Fruit fly (Drosophila melanogaster): ENCODE data around the gene CG32069.

CG32069 gene

dm6 chr3L:11061200-11061599, 1.2 kb downstream of the CG32069 start, which contains the start of the genes CG6321 and Blos2 (continued):
- TF ChIP-seq ash1 (GFP tag; optimal IDR thresholded peaks at IDR 0.05) (no peak), zen (tag; optimal IDR thresholded peaks at IDR 0.05) (peak; percentile 82), p53 (GFP tag; optimal IDR thresholded peaks at IDR 0.05) (no peak), CG10543 (GFP tag; optimal IDR thresholded peaks at IDR 0.05) (peak; percentile 54), Sin3A (optimal IDR thresholded peaks at IDR 0.05) (no peak), CG30431 (GFP tag; optimal IDR thresholded peaks at IDR 0.05) (no peak), CG31224 (GFP tag; IDR thresholded peaks at IDR 0.05) (0 out of 2 replicates have a peak, but pooled peaks have one; percentile 45), trem (tag; optimal IDR thresholded peaks at IDR 0.05) (peak; percentile 68), fd64A (GFP tag; optimal IDR thresholded peaks at IDR 0.05) (peak; percentile 13), lilli (GFP tag; optimal IDR thresholded peaks at IDR 0.05) (peak; percentile 73), BEAF-32 (GFP tag; optimal IDR thresholded peaks at IDR 0.05) (no peak), NFAT (GFP tag; IDR thresholded peaks at IDR 0.05) (peak; percentile 45; the same call in 1 of the 2 replicates), Six4 (GFP tag; optimal IDR thresholded peaks at IDR 0.05) (peak; percentile 29), Bdp1 (GFP tag; optimal IDR thresholded peaks at IDR 0.05) (no peak), CG8089 (GFP tag; optimal IDR thresholded peaks at IDR 0.05) (no peak), CG8944 (GFP tag; optimal IDR thresholded peaks at IDR 0.05) (no peak), Ravus (GFP tag; IDR thresholded peaks at IDR 0.05) (no peak), CG17568 (GFP tag; optimal IDR thresholded peaks at IDR 0.05) (peak; percentile 78), Poxn (GFP tag; IDR thresholded peaks at IDR 0.05) (peak; percentile 39; the same call in 1 of the 2 replicates), pum (GFP tag; optimal IDR thresholded peaks at IDR 0.05) (peak; percentile 42), CG13287 (GFP tag; IDR thresholded peaks at IDR 0.05; ENCODE audit: partially characterized antibody) (0 out of 2 replicates have a peak, but pooled peaks have one; percentile 14), al (GFP tag; IDR thresholded peaks at IDR 0.05) (peak; percentile 60; the same call in 1 of the 2 replicates), CG11398 (GFP tag; optimal IDR thresholded peaks at IDR 0.05) (no peak), bigmax (GFP tag; optimal IDR thresholded peaks at IDR 0.05) (peak; percentile 93), Asciz (GFP tag; optimal IDR thresholded peaks at IDR 0.05) (peak; percentile 59), zen2 (GFP tag; IDR thresholded peaks at IDR 0.05; ENCODE audit: partially characterized antibody) (no peak), bab2 (GFP tag; optimal IDR thresholded peaks at IDR 0.05) (peak; percentile 61), CG3065 (GFP tag; optimal IDR thresholded peaks at IDR 0.05) (no peak), ATbp (GFP tag; optimal IDR thresholded peaks at IDR 0.05) (peak; percentile 64), Hsf (GFP tag; optimal IDR thresholded peaks at IDR 0.05) (peak; percentile 75), HmgD (GFP tag; optimal IDR thresholded peaks at IDR 0.05) (no peak), chn (GFP tag; optimal IDR thresholded peaks at IDR 0.05) (peak; percentile 42), Ets65A (GFP tag) (no peak), CkIIα-i1 (GFP tag; IDR thresholded peaks at IDR 0.05) (no peak), C15 (GFP tag; IDR thresholded peaks at IDR 0.05) (peak; percentile 59; the same call in 1 of the 3 replicates), Dfd (GFP tag; optimal IDR thresholded peaks at IDR 0.05) (no peak), lola (GFP tag; optimal IDR thresholded peaks at IDR 0.05) (peak in 1 of 3 experiments; percentile 72), kay (GFP tag; optimal IDR thresholded peaks at IDR 0.05) (peak; percentile 47), CG10147 (GFP tag; optimal IDR thresholded peaks at IDR 0.05) (peak; percentile 83), D (optimal IDR thresholded peaks at IDR 0.05) (no peak), D (GFP tag; optimal IDR thresholded peaks at IDR 0.05) (peak; percentile 61), CG14965 (GFP tag; optimal IDR thresholded peaks at IDR 0.05; ENCODE audit: borderline replicate concordance) (no peak), org-1 (GFP tag; optimal IDR thresholded peaks at IDR 0.05) (peak; percentile 63), unc-4 (GFP tag; IDR thresholded peaks at IDR 0.05; ENCODE audit: partially characterized antibody) (no peak), CG2889 (GFP tag; IDR thresholded peaks at IDR 0.05) (no peak), CG12659 (GFP tag; optimal IDR thresholded peaks at IDR 0.05) (peak; percentile 68), Xbp1 (GFP tag; optimal IDR thresholded peaks at IDR 0.05) (peak; percentile 75), CG3838 (GFP tag; optimal IDR thresholded peaks at IDR 0.05) (peak; percentile 37), hkb (optimal IDR thresholded peaks at IDR 0.05) (no peak), hkb (GFP tag; IDR thresholded peaks at IDR 0.05) (peak; percentile 86), CG2199 (GFP tag; IDR thresholded peaks at IDR 0.05) (no peak), wor (GFP tag; IDR thresholded peaks at IDR 0.05) (no peak)
